Worm (Caenorhabditis elegans) whole organism, L3 larva: ENCODE results near the gene mrp-1.

Experiments used
- ceh-82 ChIP-seq: fragments of 150-350 bp; optimal IDR thresholded peaks from 2 replicates; lab custom pipeline; 2014; ENCODE audit warnings: missing biosample characterization, missing genetic modification characterization
- jun-1 ChIP-seq: fragments of 150-350 bp; optimal IDR thresholded peaks from 2 replicates; lab custom pipeline; 2014; ENCODE audit warnings: missing biosample characterization, missing genetic modification reagents, missing genetic modification characterization
- lin-15B ChIP-seq: fragments of 150-350 bp; optimal IDR thresholded peaks from 2 replicates; lab custom pipeline; 2014; ENCODE audit warnings: missing biosample characterization, missing genetic modification characterization
- lin-39 ChIP-seq: fragments of 150-350 bp; optimal IDR thresholded peaks from 2 replicates; lab custom pipeline; 2018; ENCODE audit warnings: missing biosample characterization, missing genetic modification reagents, missing genetic modification characterization
- nhr-23 ChIP-seq: fragments of 150-350 bp; optimal IDR thresholded peaks from 2 replicates; lab custom pipeline; 2014; ENCODE audit warnings: missing biosample characterization, missing genetic modification reagents, missing genetic modification characterization
- nhr-28 ChIP-seq: fragments of 150-350 bp; optimal IDR thresholded peaks from 2 replicates; lab custom pipeline; 2014; ENCODE audit warnings: missing biosample characterization, missing genetic modification characterization

DNA sequence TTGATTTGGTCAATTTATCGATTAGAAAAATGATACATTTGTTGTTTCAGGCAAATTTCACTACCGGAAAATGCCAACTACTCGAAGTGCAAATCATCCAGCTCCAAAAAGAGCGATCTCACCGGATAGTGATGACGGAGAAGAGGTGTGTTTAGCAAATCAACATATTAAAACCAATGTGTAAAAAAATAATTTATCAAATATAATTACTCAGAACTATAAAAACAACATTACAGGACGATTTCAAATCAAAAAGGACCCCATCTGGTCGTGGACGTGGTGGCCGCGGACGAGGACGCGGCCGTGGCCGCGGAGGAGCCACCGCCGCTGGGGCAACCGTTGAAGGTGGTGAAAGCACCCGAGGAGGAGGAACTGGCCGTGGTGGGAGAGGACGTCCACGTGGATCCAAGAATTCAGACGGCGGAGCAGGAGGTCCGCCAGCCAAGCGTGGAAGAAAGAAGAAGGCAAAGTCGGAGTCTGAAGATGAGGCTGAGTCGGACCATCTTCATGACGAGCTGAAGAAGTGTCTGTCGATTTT is 6.3 kb upstream of the mrp-1 start, which contains the start of gene F13C5.2:
- TF ChIP-seq lin-15B (tag; lab: Kevin White, UChicago) (no peak), lin-39 (tag; lab: Kevin White, UChicago) (no peak), jun-1 (tag; lab: Kevin White, UChicago) (no peak), ceh-82 (tag; lab: Kevin White, UChicago) (no peak), nhr-23 (tag; lab: Kevin White, UChicago) (no peak), nhr-28 (tag; lab: Kevin White, UChicago) (no peak)
